Fruit fly (Drosophila melanogaster) whole organism, embryonic: Measurements from ENCODE around the gene CG10702.

ENCODE experiments used
- ATbp ChIP-seq: fragments of 200-800 bp; sonication (Bioruptor generic); optimal IDR thresholded peaks from 2 replicates; lab custom pipeline; 2017; ENCODE audit warnings: missing biosample characterization, mild to moderate bottlenecking, missing genetic modification characterization, missing genetic modification reagents
- Asciz ChIP-seq: fragments of 200-800 bp; sonication (Bioruptor generic); optimal IDR thresholded peaks from 2 replicates; lab custom pipeline; 2017; ENCODE audit warnings: missing biosample characterization, mild to moderate bottlenecking, missing genetic modification characterization, missing genetic modification reagents
- BEAF-32 ChIP-seq: fragments of 200-800 bp; sonication (Bioruptor generic); optimal IDR thresholded peaks from 3 replicates; lab custom pipeline; 2017; ENCODE audit warnings: missing biosample characterization, missing genetic modification characterization, mild to moderate bottlenecking, moderate library complexity, missing genetic modification reagents
- CG10147 ChIP-seq: fragments of 200-800 bp; sonication (Bioruptor generic); optimal IDR thresholded peaks from 2 replicates; lab custom pipeline; 2019; ENCODE audit warnings: missing biosample characterization, mild to moderate bottlenecking, missing genetic modification characterization, moderate library complexity
- CG10267 ChIP-seq: fragments of 200-800 bp; sonication (Bioruptor generic); optimal IDR thresholded peaks from 2 replicates; lab custom pipeline; 2018; ENCODE audit warnings: missing biosample characterization, mild to moderate bottlenecking, missing genetic modification characterization, moderate library complexity
- CG10321 ChIP-seq: fragments of 200-800 bp; sonication (Bioruptor generic); IDR thresholded peaks from 2 replicates; pipeline ENCODE4 v1.3.6; 2022; ENCODE audit warnings: missing biosample characterization, missing genetic modification characterization
- CG11504 ChIP-seq: fragments of 200-800 bp; sonication (Bioruptor generic); optimal IDR thresholded peaks from 3 replicates; lab custom pipeline; 2019; ENCODE audit warnings: missing biosample characterization, mild to moderate bottlenecking, missing genetic modification characterization, moderate library complexity
- CG14050 ChIP-seq: fragments of 200-800 bp; sonication (Bioruptor generic); IDR thresholded peaks from 3 replicates; pipeline ENCODE4 v1.3.6; 2022; ENCODE audit warnings: missing biosample characterization, missing genetic modification characterization
- CG17359 ChIP-seq: fragments of 200-800 bp; sonication (Bioruptor generic); optimal IDR thresholded peaks from 3 replicates; lab custom pipeline; 2018; ENCODE audit warnings: missing biosample characterization, mild to moderate bottlenecking, missing genetic modification characterization, moderate library complexity
- CG18262 ChIP-seq: fragments of 200-800 bp; optimal IDR thresholded peaks from 3 replicates; lab custom pipeline; 2019; ENCODE audit warnings: missing biosample characterization, mild to moderate bottlenecking, missing genetic modification characterization, moderate library complexity
- CG4328 ChIP-seq: fragments of 200-800 bp; sonication (Bioruptor generic); optimal IDR thresholded peaks from 3 replicates; lab custom pipeline; 2017; ENCODE audit warnings: missing biosample characterization, missing genetic modification reagents, missing genetic modification characterization
- CG43689 ChIP-seq: fragments of 200-800 bp; sonication (Bioruptor generic); IDR thresholded peaks from 2 replicates; pipeline ENCODE4 v1.3.6; 2022; ENCODE audit warnings: missing biosample characterization, missing genetic modification characterization
- CG4617 ChIP-seq: fragments of 200-800 bp; sonication (Bioruptor generic); optimal IDR thresholded peaks from 3 replicates; lab custom pipeline; 2016; ENCODE audit warnings: missing biosample characterization, missing genetic modification characterization, borderline replicate concordance
- CG6254 ChIP-seq: fragments of 200-800 bp; sonication (Bioruptor generic); optimal IDR thresholded peaks from 3 replicates; lab custom pipeline; 2017; ENCODE audit warnings: mild to moderate bottlenecking, missing biosample characterization, missing genetic modification reagents, missing genetic modification characterization
- CG7786 ChIP-seq: fragments of 200-800 bp; sonication (Bioruptor generic); optimal IDR thresholded peaks from 2 replicates; lab custom pipeline; 2016; ENCODE audit warnings: missing biosample characterization, missing genetic modification characterization
- CG7963 ChIP-seq: fragments of 200-800 bp; sonication (Bioruptor generic); IDR thresholded peaks from 3 replicates; pipeline ENCODE4 v1.3.6; 2022; ENCODE audit warnings: missing biosample characterization, missing genetic modification characterization; ENCODE audit not compliant: partially characterized antibody
- CG8359 ChIP-seq: fragments of 200-800 bp; sonication (Bioruptor generic); optimal IDR thresholded peaks from 2 replicates; lab custom pipeline; 2017; ENCODE audit warnings: missing biosample characterization, mild to moderate bottlenecking, missing genetic modification characterization, borderline replicate concordance
- CG9797 ChIP-seq: fragments of 200-800 bp; sonication (Bioruptor generic); optimal IDR thresholded peaks from 3 replicates; lab custom pipeline; 2018; ENCODE audit warnings: missing biosample characterization, mild to moderate bottlenecking, missing genetic modification characterization
- Camta ChIP-seq: fragments of 200-800 bp; sonication (Bioruptor generic); optimal IDR thresholded peaks from 2 replicates; lab custom pipeline; 2016; ENCODE audit warnings: missing biosample characterization, missing genetic modification characterization
- CkIIα-i1 ChIP-seq: fragments of 200-800 bp; sonication (Bioruptor generic); IDR thresholded peaks from 2 replicates; pipeline ENCODE4 v1.3.6; 2022; ENCODE audit warnings: missing biosample characterization, missing genetic modification characterization
- Doc3 ChIP-seq: fragments of 200-800 bp; sonication (Bioruptor generic); IDR thresholded peaks from 3 replicates; pipeline ENCODE4 v1.3.6; 2022; ENCODE audit warnings: missing biosample characterization, missing genetic modification characterization; ENCODE audit not compliant: partially characterized antibody
- Hr39 ChIP-seq: fragments of >200 bp; optimal IDR thresholded peaks from 2 replicates; lab custom pipeline; 2017
- Hr78 ChIP-seq, 2 experiments: fragments of 200-800 bp in 1 of 2; fragments of >200 bp in 1 of 2; sonication (Bioruptor generic) in 1 of 2; optimal IDR thresholded peaks; 2 replicates each; lab custom pipeline; 2017 to 2019; ENCODE audit warnings: missing biosample characterization in 2 of 2, missing genetic modification characterization in 2 of 2, mild to moderate bottlenecking in 1 of 2, moderate library complexity in 1 of 2
- MBD-R2 ChIP-seq: fragments of 200-800 bp; sonication (Bioruptor generic); IDR thresholded peaks from 2 replicates; pipeline ENCODE4 v1.3.6; 2022; ENCODE audit warnings: missing biosample characterization, missing genetic modification characterization
- MTF-1 ChIP-seq: fragments of 200-800 bp; sonication (Bioruptor generic); optimal IDR thresholded peaks from 2 replicates; lab custom pipeline; 2018; ENCODE audit warnings: missing biosample characterization, mild to moderate bottlenecking, missing genetic modification characterization, borderline replicate concordance
- Ravus ChIP-seq: fragments of 200-800 bp; sonication (Bioruptor generic); IDR thresholded peaks from 2 replicates; pipeline ENCODE4 v1.3.6; 2022; ENCODE audit warnings: missing biosample characterization, missing genetic modification characterization
- Ssrp ChIP-seq: fragments of 200-800 bp; sonication (Bioruptor generic); optimal IDR thresholded peaks from 2 replicates; lab custom pipeline; 2018; ENCODE audit warnings: missing biosample characterization, mild to moderate bottlenecking, missing genetic modification characterization, moderate library complexity
- al ChIP-seq: fragments of 200-800 bp; sonication (Bioruptor generic); IDR thresholded peaks from 2 replicates; pipeline ENCODE4 v1.3.6; 2022; ENCODE audit warnings: missing biosample characterization, missing genetic modification characterization
- bowl ChIP-seq: fragments of 200-800 bp; sonication (Bioruptor generic); IDR thresholded peaks from 2 replicates; pipeline ENCODE4 v1.3.6; 2022; ENCODE audit warnings: missing biosample characterization, missing genetic modification characterization
- chn ChIP-seq: fragments of 200-800 bp; sonication (Bioruptor generic); optimal IDR thresholded peaks from 2 replicates; lab custom pipeline; 2016; ENCODE audit warnings: missing biosample characterization, missing genetic modification characterization
- corto ChIP-seq: fragments of 200-800 bp; sonication (Bioruptor generic); optimal IDR thresholded peaks from 2 replicates; lab custom pipeline; 2016; ENCODE audit warnings: missing biosample characterization, mild to moderate bottlenecking, missing genetic modification characterization, moderate library complexity
- dysf ChIP-seq: fragments of 200-800 bp; sonication (Bioruptor generic); IDR thresholded peaks from 3 replicates; pipeline ENCODE4 v1.3.6; 2022; ENCODE audit warnings: missing biosample characterization, missing genetic modification characterization
- fd96Cb ChIP-seq: fragments of 200-800 bp; sonication (Bioruptor generic); optimal IDR thresholded peaks from 2 replicates; lab custom pipeline; 2018; ENCODE audit warnings: missing biosample characterization, mild to moderate bottlenecking, missing genetic modification characterization, moderate library complexity
- fu2 ChIP-seq: fragments of 200-800 bp; sonication (Bioruptor generic); optimal IDR thresholded peaks from 2 replicates; lab custom pipeline; 2016; ENCODE audit warnings: missing biosample characterization, missing genetic modification characterization
- gsb ChIP-seq: fragments of 200-800 bp; sonication (Bioruptor generic); IDR thresholded peaks from 2 replicates; pipeline ENCODE4 v1.3.6; 2022; ENCODE audit warnings: missing biosample characterization, missing genetic modification characterization
- lov ChIP-seq, 2 experiments: fragments of 200-800 bp in 1 of 2; fragments of >200 bp in 1 of 2; sonication (Bioruptor generic) in 1 of 2; IDR thresholded peaks in 1 of 2; optimal IDR thresholded peaks in 1 of 2; 2 replicates in 1 of 2; 3 replicates in 1 of 2; pipeline versions ENCODE4 v1.3.6 to Lab custom; 2017 to 2022; ENCODE audit warnings: missing biosample characterization in 1 of 2, missing genetic modification characterization in 1 of 2
- org-1 ChIP-seq: fragments of 200-800 bp; sonication (Bioruptor generic); optimal IDR thresholded peaks from 2 replicates; lab custom pipeline; 2017; ENCODE audit warnings: missing biosample characterization, missing genetic modification characterization
- pan ChIP-seq, 4 experiments: fragments of >200 bp in 3 of 4; fragments of 200-800 bp in 1 of 4; sonication (Bioruptor generic) in 1 of 4; optimal IDR thresholded peaks in 3 of 4; IDR thresholded peaks in 1 of 4; 2 replicates each; pipeline versions ENCODE4 v1.3.6 to Lab custom; 2017 to 2022; ENCODE audit warnings: missing biosample characterization in 2 of 4, missing genetic modification characterization in 2 of 4, mixed read lengths in 1 of 4
- peb ChIP-seq: fragments of 200-800 bp; sonication (Bioruptor generic); IDR thresholded peaks from 2 replicates; pipeline ENCODE4 v1.3.6; 2022; ENCODE audit warnings: missing biosample characterization, missing genetic modification characterization
- sd ChIP-seq: fragments of 200-800 bp; sonication (Bioruptor generic); optimal IDR thresholded peaks from 3 replicates; lab custom pipeline; 2018; ENCODE audit warnings: missing biosample characterization, mild to moderate bottlenecking, missing genetic modification characterization, moderate library complexity
- shn ChIP-seq: fragments of 200-800 bp; sonication (Bioruptor generic); optimal IDR thresholded peaks from 3 replicates; lab custom pipeline; 2016; ENCODE audit warnings: missing biosample characterization, missing genetic modification characterization
- slbo ChIP-seq: fragments of 200-800 bp; sonication (Bioruptor generic); IDR thresholded peaks from 2 replicates; pipeline ENCODE4 v1.3.6; 2022; ENCODE audit warnings: missing biosample characterization, missing genetic modification characterization
- sna ChIP-seq: fragments of 200-800 bp; sonication (Bioruptor generic); IDR thresholded peaks from 2 replicates; pipeline ENCODE4 v1.3.6; 2022; ENCODE audit warnings: missing biosample characterization, missing genetic modification characterization; ENCODE audit not compliant: partially characterized antibody
- stwl ChIP-seq: fragments of 200-800 bp; sonication (Bioruptor generic); optimal IDR thresholded peaks from 3 replicates; lab custom pipeline; 2018; ENCODE audit warnings: missing biosample characterization, mild to moderate bottlenecking, missing genetic modification characterization, moderate library complexity
- tgo ChIP-seq: fragments of 200-800 bp; sonication (Bioruptor generic); IDR thresholded peaks from 3 replicates; pipeline ENCODE4 v1.3.6; 2022; ENCODE audit warnings: missing biosample characterization, missing genetic modification characterization
- tll ChIP-seq, 2 experiments: fragments of 200-800 bp in 1 of 2; fragments of >200 bp in 1 of 2; sonication (Bioruptor generic) in 1 of 2; optimal IDR thresholded peaks; 2 replicates each; lab custom pipeline; 2017 to 2019; ENCODE audit warnings: missing biosample characterization in 2 of 2, missing genetic modification characterization in 2 of 2, mild to moderate bottlenecking in 1 of 2, moderate library complexity in 1 of 2
- zen2 ChIP-seq: fragments of 200-800 bp; sonication (Bioruptor generic); IDR thresholded peaks from 3 replicates; pipeline ENCODE4 v1.3.6; 2022; ENCODE audit warnings: missing biosample characterization, missing genetic modification characterization; ENCODE audit not compliant: partially characterized antibody
- zfh1 ChIP-seq: fragments of 200-800 bp; sonication (Bioruptor generic); IDR thresholded peaks from 3 replicates; pipeline ENCODE4 v1.3.6; 2022; ENCODE audit warnings: missing biosample characterization, missing genetic modification characterization

The CG10702 gene

dm6 chr2L:19079742-19080141, 10.1 kb upstream of the CG10702 start (continued):
- TF ChIP-seq CG18262 (no peak), shn (GFP tag; lab: Kevin White, UChicago) (no peak), fd96Cb (tag; lab: Kevin White, UChicago) (no peak), MTF-1 (GFP tag; lab: Kevin White, UChicago) (peak; percentile 27), CG8359 (GFP tag; lab: Kevin White, UChicago) (no peak), CG9797 (GFP tag; lab: Kevin White, UChicago) (no peak), CG14050 (GFP tag; lab: Robert Waterston, UW) (no peak), chn (GFP tag; lab: Kevin White, UChicago) (no peak), zen2 (no peak), slbo (GFP tag; lab: Robert Waterston, UW) (0 out of 2 replicates have a peak, but pooled peaks have one; percentile 10), corto (GFP tag; lab: Kevin White, UChicago) (no peak), CG4617 (no peak), CkIIα-i1 (GFP tag; lab: Robert Waterston, UW) (no peak), lov (optimal IDR thresholded peaks at IDR 0.05; lab: Kevin White, UChicago) (no peak), lov (GFP tag; IDR thresholded peaks at IDR 0.05; lab: Robert Waterston, UW) (0 out of 3 replicates have a peak, but pooled peaks have one; percentile 47), zfh1 (no peak), MBD-R2 (GFP tag; lab: Robert Waterston, UW) (0 out of 2 replicates have a peak, but pooled peaks have one; percentile 21), Hr39 (lab: Kevin White, UChicago) (no peak), CG7786 (no peak), pan (optimal IDR thresholded peaks at IDR 0.05; lab: Kevin White, UChicago) (no peak), pan (GFP tag; optimal IDR thresholded peaks at IDR 0.05 in 1 of 2, IDR thresholded peaks at IDR 0.05 in 1 of 2) (no peak), dysf (no peak), ATbp (peak; percentile 5), Camta (GFP tag; lab: Kevin White, UChicago) (no peak), tgo (GFP tag; lab: Robert Waterston, UW) (no peak), CG4328 (GFP tag; lab: Kevin White, UChicago) (no peak), tll (GFP tag; optimal IDR thresholded peaks at IDR 0.05; lab: Kevin White, UChicago) (no peak), bowl (GFP tag; lab: Robert Waterston, UW) (peak; percentile 18; the same call in 1 of the 2 replicates), peb (GFP tag; lab: Robert Waterston, UW) (no peak), Ssrp (tag; lab: Kevin White, UChicago) (no peak), al (no peak), sd (no peak), sna (peak; percentile 35; the same call in 1 of the 2 replicates), gsb (no peak), BEAF-32 (GFP tag; lab: Kevin White, UChicago) (no peak), CG6254 (GFP tag; lab: Kevin White, UChicago) (peak; percentile 8), Doc3 (GFP tag; lab: Robert Waterston, UW) (0 out of 3 replicates have a peak, but pooled peaks have one; percentile 24), org-1 (peak; percentile 7), fu2 (GFP tag; lab: Kevin White, UChicago) (no peak), Hr78 (GFP tag; optimal IDR thresholded peaks at IDR 0.05; lab: Kevin White, UChicago) (no peak), CG43689 (peak; percentile 41; the same call in 1 of the 2 replicates), CG17359 (no peak), Asciz (peak; percentile 31), CG7963 (no peak), stwl (tag; lab: Kevin White, UChicago) (peak; percentile 65), CG10147 (GFP tag; lab: Kevin White, UChicago) (no peak), CG10267 (tag; lab: Kevin White, UChicago) (no peak), Ravus (GFP tag; lab: Robert Waterston, UW) (no peak), CG10321 (GFP tag; lab: Robert Waterston, UW) (no peak), CG11504 (peak; percentile 99)
